Worm (Caenorhabditis elegans): ENCODE results near the gene T23D5.3.

T23D5.3 gene

DNA sequence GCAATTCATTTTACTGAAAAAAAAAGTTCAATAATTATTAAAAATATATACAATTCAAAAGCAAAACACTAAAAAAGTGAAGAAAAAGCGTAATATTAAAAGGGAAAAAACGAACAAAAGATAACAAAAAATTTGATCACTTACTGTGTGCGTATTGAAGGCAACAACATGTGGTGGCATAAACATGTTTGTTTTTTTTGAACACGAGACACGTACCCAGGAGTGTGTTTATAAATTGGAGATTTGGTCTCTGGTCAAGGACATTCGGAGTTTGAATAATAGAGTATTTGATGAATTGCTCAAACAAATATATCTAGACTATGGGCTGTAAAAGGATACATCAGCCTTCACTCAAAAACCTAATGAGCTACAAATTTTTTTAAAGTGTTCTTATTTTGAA lies 17.8 kb downstream of the T23D5.3 start:
- TF ChIP-seq eyg-1 (tag; optimal IDR thresholded peaks at IDR 0.05) (no peak), C08G9.2 (tag; optimal IDR thresholded peaks at IDR 0.05) (no peak), sdc-2 (tag; optimal IDR thresholded peaks at IDR 0.05) (no peak), hlh-13 (GFP tag; optimal IDR thresholded peaks at IDR 0.05) (no peak), ceh-14 (tag; optimal IDR thresholded peaks at IDR 0.05) (no peak), lim-6 (tag; optimal IDR thresholded peaks at IDR 0.05) (no peak), zip-5 (tag; optimal IDR thresholded peaks at IDR 0.05) (no peak), unc-3 (GFP tag; conservative IDR thresholded peaks at IDR 0.05) (no peak), unc-3 (tag; optimal IDR thresholded peaks at IDR 0.05) (no peak), sox-2 (GFP tag; IDR thresholded peaks at IDR 0.05) (no peak), nhr-11 (tag; optimal IDR thresholded peaks at IDR 0.05) (no peak), ref-2 (tag; optimal IDR thresholded peaks at IDR 0.05) (no peak), F13H6.1 (tag; optimal IDR thresholded peaks at IDR 0.05) (no peak), dve-1 (tag; optimal IDR thresholded peaks at IDR 0.05) (no peak), ceh-30 (tag; optimal IDR thresholded peaks at IDR 0.05) (no peak), Y22D7AL.16 (tag; optimal IDR thresholded peaks at IDR 0.05) (no peak), ztf-16 (tag; optimal IDR thresholded peaks at IDR 0.05) (no peak), hlh-30 (tag; optimal IDR thresholded peaks at IDR 0.05; ENCODE audit: insufficient read depth) (no peak)

DNA sequence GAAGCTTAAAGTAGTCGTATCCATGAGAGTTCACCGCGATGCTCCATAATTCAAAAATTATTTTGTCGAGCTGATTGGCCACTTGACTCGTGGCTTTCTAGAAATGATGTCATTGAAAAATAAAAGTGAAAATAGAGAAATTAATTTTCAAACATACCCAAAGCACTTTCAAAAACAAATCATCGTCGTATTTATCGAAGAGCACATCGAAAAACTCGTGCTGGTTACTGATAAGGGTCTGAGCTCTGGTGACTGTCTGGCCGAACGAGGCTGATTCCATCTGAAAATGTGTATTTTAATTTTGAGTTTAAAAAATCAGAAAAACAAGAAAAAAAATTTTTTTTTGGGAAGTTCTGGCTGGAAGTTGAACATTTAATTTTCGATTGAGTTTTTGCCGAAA lies 21.1 kb downstream of the T23D5.3 start:
- no peak for TF ChIP-seq ama-1 (optimal IDR thresholded peaks at IDR 0.05)
- TF ChIP-seq tbx-7 (tag; optimal IDR thresholded peaks at IDR 0.05), result no peak
- no peak for TF ChIP-seq pag-3 (tag; optimal IDR thresholded peaks at IDR 0.05; ENCODE audit: borderline replicate concordance)
- no peak for TF ChIP-seq ceh-45 (GFP tag; IDR thresholded peaks at IDR 0.05)
- TF ChIP-seq gmeb-2 (tag; optimal IDR thresholded peaks at IDR 0.05), result no peak
- TF ChIP-seq ceh-9 (tag; optimal IDR thresholded peaks at IDR 0.05), result no peak
- TF ChIP-seq ceh-19 (GFP tag; optimal IDR thresholded peaks at IDR 0.05), result no peak
- TF ChIP-seq fkh-10 (GFP tag; optimal IDR thresholded peaks at IDR 0.05), result no peak
- no peak for TF ChIP-seq lim-6 (tag; optimal IDR thresholded peaks at IDR 0.05)
- TF ChIP-seq syd-9 (tag; optimal IDR thresholded peaks at IDR 0.05), result no peak
- TF ChIP-seq pros-1 (tag; optimal IDR thresholded peaks at IDR 0.05), result no peak

DNA sequence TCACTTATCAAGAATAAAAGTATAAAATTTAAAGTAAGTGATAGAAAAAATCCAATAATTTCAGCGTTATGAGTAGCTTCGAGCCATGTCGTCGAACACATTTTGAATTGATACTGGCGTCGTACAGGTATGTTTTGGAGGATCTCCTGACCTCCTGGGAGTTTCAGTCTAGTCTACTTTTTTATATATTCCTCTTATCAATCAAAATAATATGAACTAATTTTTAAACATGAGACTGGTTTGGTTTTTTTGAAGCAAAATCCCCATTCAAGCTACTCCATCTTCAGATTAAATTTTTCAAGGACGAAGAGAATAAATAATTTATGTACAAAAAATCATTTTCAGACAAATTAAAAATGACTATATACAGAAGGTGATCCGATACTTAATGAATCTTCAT lies 21.6 kb downstream of the T23D5.3 start, which contains the start of gene str-101:
TSS of gene str-101 (minus strand) at position 101 of the 400 bp plus-strand sequence.
- TF ChIP-seq dve-1 (tag; optimal IDR thresholded peaks at IDR 0.05) (no peak), lim-6 (tag; optimal IDR thresholded peaks at IDR 0.05) (no peak), che-1 (tag; optimal IDR thresholded peaks at IDR 0.05) (no peak), gmeb-2 (tag; optimal IDR thresholded peaks at IDR 0.05) (no peak), odd-2 (tag; optimal IDR thresholded peaks at IDR 0.05) (no peak), ceh-24 (tag; optimal IDR thresholded peaks at IDR 0.05) (no peak), unc-55 (GFP tag; optimal IDR thresholded peaks at IDR 0.05) (no peak), pat-9 (tag; optimal IDR thresholded peaks at IDR 0.05) (no peak), pax-1 (tag; optimal IDR thresholded peaks at IDR 0.05) (no peak), unc-3 (GFP tag; conservative IDR thresholded peaks at IDR 0.05) (no peak), unc-3 (tag; optimal IDR thresholded peaks at IDR 0.05) (no peak)

DNA sequence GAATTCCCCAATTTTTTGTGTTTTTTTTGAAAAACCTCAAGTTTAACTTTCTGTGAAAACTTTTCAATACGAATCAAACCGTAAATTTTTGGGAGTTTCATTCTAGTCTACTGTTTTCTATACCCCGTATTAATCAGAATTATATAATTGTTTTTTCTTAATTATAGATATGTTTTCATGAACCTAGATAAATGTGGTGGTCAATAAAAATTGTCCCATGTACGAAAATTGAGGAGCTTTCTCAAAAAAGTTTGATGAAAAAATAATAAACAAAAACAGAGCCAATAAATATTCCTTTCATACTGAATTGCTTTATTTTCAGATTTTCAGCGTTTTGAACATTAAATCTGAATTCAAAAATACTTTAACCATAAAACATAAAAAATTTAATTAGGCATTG lies 23.1 kb downstream of the T23D5.3 start, which contains the start of gene Y6E2A.1:
TSS of gene Y6E2A.1 (minus strand) at position 101 of the 400 bp plus-strand sequence.
- no peak for TF ChIP-seq unc-86 (tag; optimal IDR thresholded peaks at IDR 0.05)
- TF ChIP-seq hlh-13 (GFP tag; optimal IDR thresholded peaks at IDR 0.05), result no peak
- TF ChIP-seq ceh-34 (tag; optimal IDR thresholded peaks at IDR 0.05), result no peak
- no peak for TF ChIP-seq sox-2 (GFP tag; IDR thresholded peaks at IDR 0.05)
- no peak for TF ChIP-seq ceh-18 (tag; optimal IDR thresholded peaks at IDR 0.05)
- no peak for TF ChIP-seq hlh-8 (tag; optimal IDR thresholded peaks at IDR 0.05)
- TF ChIP-seq rnt-1 (tag; optimal IDR thresholded peaks at IDR 0.05), result no peak
- TF ChIP-seq fkh-10 (GFP tag; optimal IDR thresholded peaks at IDR 0.05), result no peak
